Worm (Caenorhabditis elegans) whole organism, L1 larva: ENCODE data around the gene srh-1.
A peak's percentile ranks its signal among the peaks of the same experiment; 100 is the strongest.
"Not testable (repeated sequence)": the region's sequence is repeated elsewhere in the genome, so short reads cannot be mapped to it uniquely, and the experiment has no call there.

Source experiments
- C04F5.9 ChIP-seq: sonication (generic microtip); optimal IDR thresholded peaks from 2 replicates; lab custom pipeline; 2016; ENCODE audit warnings: missing genetic modification characterization, missing compliant biosample characterization
- F16B12.6 ChIP-seq: fragments of 150-350 bp; optimal IDR thresholded peaks from 2 replicates; lab custom pipeline; 2014; ENCODE audit warnings: missing biosample characterization, missing genetic modification characterization
- aha-1 ChIP-seq: fragments of 150-350 bp; optimal IDR thresholded peaks from 2 replicates; lab custom pipeline; 2014; ENCODE audit warnings: missing biosample characterization, missing genetic modification characterization
- alr-1 ChIP-seq: fragments of 200-800 bp; sonication (Bioruptor generic); optimal IDR thresholded peaks from 2 replicates; lab custom pipeline; 2018; ENCODE audit warnings: borderline replicate concordance, mild to moderate bottlenecking, missing genetic modification characterization, missing compliant biosample characterization
- blmp-1 ChIP-seq: fragments of 150-350 bp; optimal IDR thresholded peaks from 2 replicates; lab custom pipeline; 2014; ENCODE audit warnings: missing biosample characterization, missing genetic modification characterization
- ceh-8 ChIP-seq: fragments of 200-800 bp; sonication (Bioruptor generic); optimal IDR thresholded peaks from 2 replicates; lab custom pipeline; 2018; ENCODE audit warnings: mild to moderate bottlenecking, missing genetic modification characterization, moderate library complexity, missing compliant biosample characterization
- ceh-82 ChIP-seq, 3 experiments: fragments of 150-350 bp in 1 of 3; sonication (generic microtip) in 2 of 3; optimal IDR thresholded peaks; 2 replicates each; lab custom pipeline; 2014 to 2017; ENCODE audit warnings: missing biosample characterization in 3 of 3, missing genetic modification characterization in 3 of 3
- ceh-88 ChIP-seq: fragments of 200-800 bp; sonication (Bioruptor generic); IDR thresholded peaks from 2 replicates; pipeline ENCODE4 v1.3.6; 2022; ENCODE audit warnings: missing genetic modification characterization, missing compliant biosample characterization
- ces-1 ChIP-seq: fragments of 150-350 bp; optimal IDR thresholded peaks from 2 replicates; lab custom pipeline; 2014; ENCODE audit warnings: missing biosample characterization, missing genetic modification reagents, missing genetic modification characterization
- dpl-1 ChIP-seq, 3 experiments: fragments of 150-350 bp in 2 of 3; sonication (generic microtip) in 1 of 3; optimal IDR thresholded peaks; 2 replicates each; lab custom pipeline; 2014 to 2017; ENCODE audit warnings: missing biosample characterization in 3 of 3, missing genetic modification characterization in 3 of 3, missing genetic modification reagents in 3 of 3
- efl-1 ChIP-seq, 4 experiments: fragments of 150-350 bp; optimal IDR thresholded peaks in 3 of 4; peaks in 1 of 4; 1 replicate in 1 of 4; 2 replicates in 3 of 4; lab custom pipeline; 2014; ENCODE audit warnings: missing biosample characterization in 2 of 4, missing genetic modification characterization in 2 of 4, missing genetic modification reagents in 2 of 4
- efl-3 ChIP-seq: fragments of 200-800 bp; sonication (Bioruptor generic); optimal IDR thresholded peaks from 2 replicates; lab custom pipeline; 2018; ENCODE audit warnings: mild to moderate bottlenecking, missing genetic modification characterization, missing compliant biosample characterization
- egl-27 ChIP-seq, 2 experiments: fragments of 150-350 bp in 1 of 2; sonication (generic microtip); optimal IDR thresholded peaks; 3 replicates each; lab custom pipeline; 2017 to 2018; ENCODE audit warnings: missing biosample characterization in 2 of 2, missing genetic modification characterization in 2 of 2, missing genetic modification reagents in 2 of 2
- elt-2 ChIP-seq: sonication (generic microtip); optimal IDR thresholded peaks from 2 replicates; lab custom pipeline; 2016; ENCODE audit warnings: missing genetic modification characterization, mild to moderate bottlenecking, inconsistent platforms, missing compliant biosample characterization, missing genetic modification reagents
- elt-3 ChIP-seq, 6 experiments: fragments of 150-350 bp in 1 of 6; sonication (generic microtip); optimal IDR thresholded peaks; 2 replicates each; lab custom pipeline; 2017 to 2018; ENCODE audit warnings: missing biosample characterization in 6 of 6, missing genetic modification characterization in 6 of 6, inconsistent platforms in 1 of 6
- fkh-10 ChIP-seq: sonication (generic microtip); optimal IDR thresholded peaks from 2 replicates; lab custom pipeline; 2017; ENCODE audit warnings: missing biosample characterization, missing genetic modification reagents, missing genetic modification characterization
- fkh-8 ChIP-seq: sonication (generic microtip); optimal IDR thresholded peaks from 2 replicates; lab custom pipeline; 2016; ENCODE audit warnings: mild to moderate bottlenecking, missing genetic modification characterization, missing compliant biosample characterization
- hlh-17 ChIP-seq: fragments of 200-800 bp; sonication (Bioruptor generic); optimal IDR thresholded peaks from 2 replicates; lab custom pipeline; 2018; ENCODE audit warnings: missing genetic modification characterization, mild to moderate bottlenecking, missing compliant biosample characterization, moderate library complexity, borderline replicate concordance
- irx-1 ChIP-seq: sonication (generic microtip); optimal IDR thresholded peaks from 2 replicates; lab custom pipeline; 2016; ENCODE audit warnings: missing genetic modification characterization, missing compliant biosample characterization
- isw-1 ChIP-seq: fragments of 200-800 bp; sonication (Bioruptor generic); IDR thresholded peaks from 2 replicates; pipeline ENCODE4 v1.3.6; 2022; ENCODE audit warnings: missing genetic modification characterization, missing compliant biosample characterization
- lin-13 ChIP-seq: fragments of 150-350 bp; optimal IDR thresholded peaks from 2 replicates; lab custom pipeline; 2014; ENCODE audit warnings: missing biosample characterization, missing genetic modification reagents, missing genetic modification characterization
- lin-35 ChIP-seq, 2 experiments: fragments of 150-350 bp; optimal IDR thresholded peaks; 2 replicates each; lab custom pipeline; 2014; ENCODE audit warnings: missing biosample characterization in 2 of 2, missing genetic modification characterization in 2 of 2, missing genetic modification reagents in 2 of 2
- lin-39 ChIP-seq: fragments of 150-350 bp; optimal IDR thresholded peaks from 2 replicates; lab custom pipeline; 2014; ENCODE audit warnings: missing biosample characterization, missing genetic modification reagents, missing genetic modification characterization
- mab-9 ChIP-seq: fragments of 200-800 bp; sonication (Bioruptor generic); IDR thresholded peaks from 2 replicates; pipeline ENCODE4 v1.3.6; 2022; ENCODE audit warnings: missing genetic modification reagents, missing genetic modification characterization, missing compliant biosample characterization
- mef-2 ChIP-seq: fragments of 150-350 bp; optimal IDR thresholded peaks from 2 replicates; lab custom pipeline; 2014; ENCODE audit warnings: missing biosample characterization, missing genetic modification characterization
- nhr-28 ChIP-seq: fragments of 150-350 bp; optimal IDR thresholded peaks from 2 replicates; lab custom pipeline; 2014; ENCODE audit warnings: missing biosample characterization, missing genetic modification characterization
- nhr-84 ChIP-seq: sonication (generic microtip); optimal IDR thresholded peaks from 2 replicates; lab custom pipeline; 2017; ENCODE audit warnings: missing biosample characterization, missing genetic modification characterization
- pqm-1 ChIP-seq: sonication (generic microtip); optimal IDR thresholded peaks from 3 replicates; lab custom pipeline; 2017; ENCODE audit warnings: missing biosample characterization, missing genetic modification characterization
- snu-23 ChIP-seq: sonication (generic microtip); optimal IDR thresholded peaks from 2 replicates; lab custom pipeline; 2016; ENCODE audit warnings: missing genetic modification characterization, missing compliant biosample characterization
- sptf-1 ChIP-seq: fragments of 150-350 bp; optimal IDR thresholded peaks from 2 replicates; lab custom pipeline; 2014; ENCODE audit warnings: missing biosample characterization, missing genetic modification characterization
- tlp-1 ChIP-seq: fragments of 150-350 bp; optimal IDR thresholded peaks from 2 replicates; lab custom pipeline; 2014; ENCODE audit warnings: missing biosample characterization, missing genetic modification characterization
- unc-98 ChIP-seq: fragments of 200-800 bp; sonication (Bioruptor generic); IDR thresholded peaks from 2 replicates; pipeline ENCODE4 v1.3.6; 2022; ENCODE audit warnings: missing genetic modification characterization, missing compliant biosample characterization
- xbp-1 ChIP-seq: sonication (generic microtip); optimal IDR thresholded peaks from 2 replicates; lab custom pipeline; 2016; ENCODE audit warnings: missing genetic modification characterization, missing compliant biosample characterization
- zip-4 ChIP-seq: fragments of 200-800 bp; sonication (Bioruptor generic); optimal IDR thresholded peaks from 2 replicates; lab custom pipeline; 2018; ENCODE audit warnings: mild to moderate bottlenecking, missing genetic modification characterization, moderate library complexity, missing compliant biosample characterization
- ztf-11 ChIP-seq, 2 experiments: sonication (generic microtip); optimal IDR thresholded peaks; 2 replicates each; lab custom pipeline; 2016 to 2017; ENCODE audit warnings: missing genetic modification characterization in 2 of 2, missing biosample characterization in 1 of 2, missing compliant biosample characterization in 1 of 2

The srh-1 gene

ce11 chrV:11479406-11479805 is 6.3 kb upstream of the srh-1 start, which contains the start of gene T11F9.22:
Gene T11F9.22 (plus strand): TSS chrV:11479706.
- TF ChIP-seq ztf-11 (tag; optimal IDR thresholded peaks at IDR 0.05; lab: Kevin White, UChicago) (no peak), F16B12.6 (no peak), fkh-10 (GFP tag; lab: Kevin White, UChicago) (no peak), ceh-8 (GFP tag; lab: Kevin White, UChicago) (no peak), efl-1 (optimal IDR thresholded peaks at IDR 0.05; lab: Kevin White, UChicago) (no peak), efl-1 (GFP tag; optimal IDR thresholded peaks at IDR 0.05 in 1 of 2; lab: Kevin White, UChicago) (peak in 1 of 2 experiments; percentile 64)

ce11 chrV:11480734-11481133 is 4.9 kb upstream of the srh-1 start, which contains the start of gene T11F9.14:
Gene T11F9.14 (minus strand): TSS chrV:11480834.
- TF ChIP-seq ceh-88 (GFP tag; lab: Robert Waterston, UW); egl-27 (tag; optimal IDR thresholded peaks at IDR 0.05; lab: Kevin White, UChicago); C04F5.9 (tag; lab: Kevin White, UChicago): not testable (repeated sequence)

- not testable (repeated sequence) for TF ChIP-seq nhr-28; tlp-1 (tag; lab: Kevin White, UChicago); aha-1 (tag; lab: Kevin White, UChicago)
These were observed 2.0 kb upstream of the srh-1 start, which contains the start of gene col-157 for ce11 chrV:11483580-11484092. Gene col-157 (plus strand): TSS chrV:11484042.

ce11 chrV:11484404-11484803 is 1.3 kb upstream of the srh-1 start:
- no peak for TF ChIP-seq lin-35 (GFP tag; optimal IDR thresholded peaks at IDR 0.05; lab: Kevin White, UChicago)
- no peak for TF ChIP-seq nhr-84 (tag; lab: Kevin White, UChicago)
- TF ChIP-seq elt-3 (tag; optimal IDR thresholded peaks at IDR 0.05; lab: Kevin White, UChicago): no peak
- no peak for TF ChIP-seq xbp-1 (tag; lab: Kevin White, UChicago)
- TF ChIP-seq isw-1 (GFP tag; lab: Robert Waterston, UW): no peak
- no peak for TF ChIP-seq ceh-82 (tag; optimal IDR thresholded peaks at IDR 0.05; lab: Kevin White, UChicago)
- TF ChIP-seq egl-27 (tag; optimal IDR thresholded peaks at IDR 0.05; lab: Kevin White, UChicago): no peak
- TF ChIP-seq sptf-1 (tag; lab: Kevin White, UChicago): no peak
- no peak for TF ChIP-seq lin-13 (GFP tag; lab: Kevin White, UChicago)
- no peak for TF ChIP-seq mab-9 (GFP tag; lab: Robert Waterston, UW)
- no peak for TF ChIP-seq mef-2 (tag; lab: Kevin White, UChicago)
- TF ChIP-seq ces-1: no peak
- no peak for TF ChIP-seq pqm-1 (tag; lab: Kevin White, UChicago)
- no peak for TF ChIP-seq hlh-17
- TF ChIP-seq alr-1 (tag; lab: Kevin White, UChicago): no peak
- TF ChIP-seq efl-1 (optimal IDR thresholded peaks at IDR 0.05; lab: Kevin White, UChicago): no peak
- no peak for TF ChIP-seq efl-1 (GFP tag; optimal IDR thresholded peaks at IDR 0.05 in 1 of 2; lab: Kevin White, UChicago)
- no peak for TF ChIP-seq zip-4 (GFP tag; lab: Kevin White, UChicago)
- TF ChIP-seq, all 84 proteins: peak for 0

ce11 chrV:11486680-11487079 is 1.0 kb downstream of the srh-1 start, which contains the start of gene T11F9.10:
Gene T11F9.10 (plus strand): TSS chrV:11486980.
- TF ChIP-seq irx-1 (tag; lab: Kevin White, UChicago) (no peak), fkh-8 (tag; lab: Kevin White, UChicago) (no peak), lin-39 (tag; lab: Kevin White, UChicago) (no peak), snu-23 (GFP tag; lab: Kevin White, UChicago) (no peak), dpl-1 (GFP tag; optimal IDR thresholded peaks at IDR 0.05; lab: Kevin White, UChicago) (no peak), efl-3 (GFP tag; lab: Kevin White, UChicago) (no peak), blmp-1 (tag; lab: Kevin White, UChicago) (no peak), F16B12.6 (no peak), unc-98 (GFP tag; lab: Robert Waterston, UW) (no peak), elt-2 (tag; lab: Kevin White, UChicago) (no peak)
